Worm (Caenorhabditis elegans) whole organism, early embryonic: ENCODE results near the gene W04H10.2.
A peak's percentile ranks its signal among the peaks of the same experiment; 100 is the strongest.

ENCODE experiments used
- B0310.2 ChIP-seq: sonication (generic microtip); optimal IDR thresholded peaks from 2 replicates; lab custom pipeline; 2016; ENCODE audit warnings: mild to moderate bottlenecking, missing genetic modification characterization, missing compliant biosample characterization
- F13C5.2 ChIP-seq: sonication (generic microtip); optimal IDR thresholded peaks from 2 replicates; lab custom pipeline; 2017; ENCODE audit warnings: mild to moderate bottlenecking, missing genetic modification characterization, inconsistent platforms, missing compliant biosample characterization
- aly-1 ChIP-seq: sonication (generic microtip); optimal IDR thresholded peaks from 2 replicates; lab custom pipeline; 2016; ENCODE audit warnings: missing genetic modification characterization, missing compliant biosample characterization
- ama-1 ChIP-seq: fragments of 150-350 bp; optimal IDR thresholded peaks from 2 replicates; lab custom pipeline; 2014
- ceh-13 ChIP-seq: fragments of 200-800 bp; sonication (Bioruptor generic); optimal IDR thresholded peaks from 2 replicates; lab custom pipeline; 2018; ENCODE audit warnings: mild to moderate bottlenecking, missing genetic modification characterization, missing compliant biosample characterization
- ceh-36 ChIP-seq: sonication (generic microtip); optimal IDR thresholded peaks from 2 replicates; lab custom pipeline; 2016; ENCODE audit warnings: missing genetic modification characterization, inconsistent platforms, missing compliant biosample characterization
- ets-7 ChIP-seq: sonication (generic microtip); optimal IDR thresholded peaks from 2 replicates; lab custom pipeline; 2016; ENCODE audit warnings: missing genotype, missing genetic modification characterization, missing compliant biosample characterization
- flt-1 ChIP-seq: fragments of 200-800 bp; sonication (Bioruptor generic); IDR thresholded peaks from 2 replicates; pipeline ENCODE4 v1.3.6; 2022; ENCODE audit warnings: missing genetic modification characterization, missing compliant biosample characterization
- hmbx-1 ChIP-seq: sonication (generic microtip); optimal IDR thresholded peaks from 2 replicates; lab custom pipeline; 2016; ENCODE audit warnings: mild to moderate bottlenecking, missing genetic modification characterization, missing compliant biosample characterization
- hmg-4 ChIP-seq: fragments of 200-800 bp; sonication (Bioruptor generic); optimal IDR thresholded peaks from 2 replicates; lab custom pipeline; 2018; ENCODE audit warnings: mild to moderate bottlenecking, missing genetic modification characterization, missing compliant biosample characterization
- hnd-1 ChIP-seq: sonication (generic microtip); optimal IDR thresholded peaks from 2 replicates; lab custom pipeline; 2016; ENCODE audit warnings: missing genetic modification characterization, missing compliant biosample characterization
- pes-1 ChIP-seq: fragments of 200-800 bp; sonication (Bioruptor generic); IDR thresholded peaks from 2 replicates; pipeline ENCODE4 v1.3.6; 2022; ENCODE audit warnings: missing genetic modification reagents, missing genetic modification characterization, missing compliant biosample characterization
- scrt-1 ChIP-seq: fragments of 200-800 bp; sonication (Bioruptor generic); IDR thresholded peaks from 2 replicates; pipeline ENCODE4 v1.3.6; 2022; ENCODE audit warnings: missing genetic modification characterization, missing compliant biosample characterization
- sea-1 ChIP-seq: fragments of 200-800 bp; sonication (Bioruptor generic); conservative IDR thresholded peaks from 2 replicates; pipeline ENCODE4 v1.3.6; 2022; ENCODE audit warnings: missing genetic modification characterization, missing compliant biosample characterization
- tbx-11 ChIP-seq: fragments of 200-800 bp; sonication (Bioruptor generic); IDR thresholded peaks from 2 replicates; pipeline ENCODE4 v1.3.6; 2022; ENCODE audit warnings: missing genetic modification characterization, missing compliant biosample characterization
- tbx-37 ChIP-seq: fragments of 200-800 bp; sonication (Bioruptor generic); conservative IDR thresholded peaks from 2 replicates; pipeline ENCODE4 v1.3.6; 2022; ENCODE audit warnings: missing genetic modification reagents, missing genetic modification characterization, missing compliant biosample characterization
- tra-4 ChIP-seq: sonication (generic microtip); optimal IDR thresholded peaks from 2 replicates; lab custom pipeline; 2017; ENCODE audit warnings: missing genetic modification characterization, missing compliant biosample characterization

W04H10.2 gene

DNA sequence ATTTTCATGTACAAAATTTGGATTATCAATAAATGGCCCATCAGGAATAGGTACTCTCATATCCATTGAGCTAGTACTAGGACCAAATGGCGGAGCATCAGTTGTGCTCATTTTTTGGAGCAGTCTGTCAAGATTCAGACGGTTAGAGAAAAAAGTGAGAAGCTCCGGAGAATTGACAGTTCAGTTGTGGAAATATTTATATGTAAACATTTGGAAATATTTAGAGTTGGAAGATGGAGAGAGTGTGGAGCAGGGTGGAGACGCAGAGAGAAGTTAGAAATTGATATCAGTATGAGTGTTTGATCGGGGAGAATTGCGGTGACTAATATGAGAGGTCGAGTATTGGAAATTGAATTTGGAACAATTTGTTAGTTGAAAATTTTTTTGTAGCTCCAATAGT lies 15.8 kb downstream of the W04H10.2 start:
- TF ChIP-seq tbx-11 (no peak), hnd-1 (tag; lab: Kevin White, UChicago) (no peak), ceh-13 (GFP tag; lab: Kevin White, UChicago) (no peak), F13C5.2 (tag; lab: Kevin White, UChicago) (no peak), ama-1 (lab: Kevin White, UChicago) (no peak), hmg-4 (GFP tag; lab: Kevin White, UChicago) (no peak), tra-4 (no peak), hmbx-1 (tag; lab: Kevin White, UChicago) (no peak), pes-1 (no peak), ets-7 (tag; lab: Kevin White, UChicago) (no peak), scrt-1 (no peak), sea-1 (no peak), ceh-36 (tag; lab: Kevin White, UChicago) (no peak), tbx-37 (GFP tag; lab: Robert Waterston, UW) (no peak), B0310.2 (tag; lab: Kevin White, UChicago) (no peak), flt-1 (no peak), aly-1 (tag; lab: Kevin White, UChicago) (no peak)

DNA sequence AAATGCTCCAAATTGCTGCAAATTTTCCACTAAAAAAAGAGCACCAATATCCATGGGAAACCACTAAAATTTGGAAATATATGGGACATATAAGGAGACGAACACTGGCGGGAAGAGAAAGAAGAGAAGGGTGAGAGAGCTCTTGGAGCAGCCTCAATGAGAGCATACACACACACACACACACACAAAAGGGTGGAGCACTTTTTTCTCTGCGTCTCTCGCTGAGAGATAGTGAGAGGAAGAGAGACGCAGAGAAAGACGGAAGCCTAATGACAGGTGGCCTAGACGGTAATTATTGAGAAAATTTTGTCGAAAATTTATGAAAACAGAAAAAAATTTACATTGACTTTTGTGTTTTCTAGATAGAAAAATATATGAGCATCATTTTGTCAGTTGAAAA lies 17.1 kb downstream of the W04H10.2 start:
- no peak for TF ChIP-seq ceh-36 (tag; lab: Kevin White, UChicago)
- no peak for TF ChIP-seq aly-1 (tag; lab: Kevin White, UChicago)
- TF ChIP-seq tbx-11 = no peak
- TF ChIP-seq scrt-1 = no peak
- no peak for TF ChIP-seq tbx-37 (GFP tag; lab: Robert Waterston, UW)
- no peak for TF ChIP-seq ama-1 (lab: Kevin White, UChicago)
- no peak for TF ChIP-seq F13C5.2 (tag; lab: Kevin White, UChicago)
- TF ChIP-seq B0310.2 (tag; lab: Kevin White, UChicago) = no peak
- no peak for TF ChIP-seq flt-1
- TF ChIP-seq tra-4 = no peak
- TF ChIP-seq sea-1 = no peak
- no peak for TF ChIP-seq hnd-1 (tag; lab: Kevin White, UChicago)

DNA sequence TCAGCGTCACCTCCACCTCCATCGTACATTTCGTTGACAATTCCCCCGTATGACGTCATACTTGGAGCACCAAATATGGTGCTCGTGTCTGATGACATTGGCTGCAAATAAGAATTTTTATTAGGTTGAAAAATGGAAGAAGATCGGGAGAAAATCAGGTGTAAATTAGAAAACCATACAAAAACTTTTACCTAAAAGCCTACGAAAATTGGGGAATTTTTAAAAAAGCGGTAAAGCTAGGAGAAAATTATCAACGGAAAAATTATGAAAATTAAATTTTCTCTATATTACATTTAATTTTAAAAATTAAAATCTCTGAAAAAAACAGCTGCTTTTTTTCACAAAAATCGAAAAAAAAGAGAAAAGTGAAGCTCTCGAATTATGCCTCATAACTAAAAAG lies 19.1 kb downstream of the W04H10.2 start, which contains the start of gene T04B8.5:
T04B8.5 (minus strand) TSS at position 101 of the 400 bp plus-strand sequence.
- TF ChIP-seq ama-1 (lab: Kevin White, UChicago) (no peak), aly-1 (tag; lab: Kevin White, UChicago) (no peak), tra-4 (no peak), tbx-37 (GFP tag; lab: Robert Waterston, UW) (no peak), ceh-36 (tag; lab: Kevin White, UChicago) (no peak), B0310.2 (tag; lab: Kevin White, UChicago) (no peak), hmg-4 (GFP tag; lab: Kevin White, UChicago) (no peak), ceh-13 (GFP tag; lab: Kevin White, UChicago) (no peak)

DNA sequence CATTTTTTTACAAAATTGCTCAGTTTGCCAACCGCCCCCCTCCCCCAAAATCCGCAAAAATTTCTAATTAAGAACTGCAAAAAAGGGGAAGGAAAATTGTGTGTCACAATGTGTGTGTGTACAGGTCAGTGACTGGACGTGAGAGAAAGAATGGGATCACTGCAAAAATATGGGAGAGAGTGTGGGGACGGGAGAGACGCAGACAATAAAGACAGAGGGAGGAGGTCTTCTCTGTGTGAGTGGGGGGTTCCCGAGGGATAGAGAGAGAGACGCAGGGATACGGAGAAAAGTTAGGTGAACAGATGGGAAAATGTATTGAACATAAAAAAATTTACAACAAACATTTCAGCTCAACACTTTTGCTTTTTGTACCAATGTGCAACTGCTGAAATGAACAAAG lies 20.6 kb downstream of the W04H10.2 start:
- TF ChIP-seq B0310.2 (tag; lab: Kevin White, UChicago) (no peak), pes-1 (no peak), ceh-36 (tag; lab: Kevin White, UChicago) (no peak), tbx-37 (GFP tag; lab: Robert Waterston, UW) (no peak), flt-1 (no peak), hmbx-1 (tag; lab: Kevin White, UChicago) (no peak), tbx-11 (no peak), scrt-1 (no peak), ama-1 (lab: Kevin White, UChicago) (no peak), tra-4 (no peak), sea-1 (no peak), hmg-4 (GFP tag; lab: Kevin White, UChicago) (no peak), hnd-1 (tag; lab: Kevin White, UChicago) (no peak), F13C5.2 (tag; lab: Kevin White, UChicago) (no peak), ets-7 (tag; lab: Kevin White, UChicago) (no peak), aly-1 (tag; lab: Kevin White, UChicago) (no peak), ceh-13 (GFP tag; lab: Kevin White, UChicago) (no peak)

DNA sequence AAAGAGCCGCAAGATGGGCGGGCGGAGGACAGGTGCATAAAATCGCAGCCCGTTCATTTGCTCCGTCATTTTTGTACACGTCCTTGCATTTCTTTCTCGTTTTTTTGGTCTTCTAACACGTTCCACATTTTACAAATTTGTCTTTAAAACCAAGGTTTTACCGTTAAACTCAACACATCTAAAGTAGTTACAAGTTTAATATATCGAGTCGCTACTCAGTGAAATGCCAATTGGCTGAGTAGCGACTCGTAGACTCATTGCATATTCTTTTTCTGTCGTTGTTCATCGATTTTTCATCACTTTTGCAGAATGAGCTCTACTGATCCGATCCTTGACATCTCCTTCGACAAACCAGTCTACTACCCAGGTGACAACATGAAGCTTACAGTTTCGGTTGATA lies 21.8 kb downstream of the W04H10.2 start, which contains the start of gene arrd-1:
arrd-1 (plus strand) TSS at position 301 of the 400 bp plus-strand sequence.
- TF ChIP-seq hmbx-1 (tag; lab: Kevin White, UChicago) = no peak
- no peak for TF ChIP-seq scrt-1
- TF ChIP-seq tra-4 = no peak
- TF ChIP-seq tbx-37 (GFP tag; lab: Robert Waterston, UW) = no peak
- no peak for TF ChIP-seq F13C5.2 (tag; lab: Kevin White, UChicago)
- no peak for TF ChIP-seq hmg-4 (GFP tag; lab: Kevin White, UChicago)
- no peak for TF ChIP-seq ets-7 (tag; lab: Kevin White, UChicago)
- TF ChIP-seq ceh-36 (tag; lab: Kevin White, UChicago) = no peak
- no peak for TF ChIP-seq hnd-1 (tag; lab: Kevin White, UChicago)
- no peak for TF ChIP-seq B0310.2 (tag; lab: Kevin White, UChicago)
- no peak for TF ChIP-seq sea-1
- TF ChIP-seq ama-1 (lab: Kevin White, UChicago) = no peak
- TF ChIP-seq pes-1 = no peak
- TF ChIP-seq tbx-11 = no peak

DNA sequence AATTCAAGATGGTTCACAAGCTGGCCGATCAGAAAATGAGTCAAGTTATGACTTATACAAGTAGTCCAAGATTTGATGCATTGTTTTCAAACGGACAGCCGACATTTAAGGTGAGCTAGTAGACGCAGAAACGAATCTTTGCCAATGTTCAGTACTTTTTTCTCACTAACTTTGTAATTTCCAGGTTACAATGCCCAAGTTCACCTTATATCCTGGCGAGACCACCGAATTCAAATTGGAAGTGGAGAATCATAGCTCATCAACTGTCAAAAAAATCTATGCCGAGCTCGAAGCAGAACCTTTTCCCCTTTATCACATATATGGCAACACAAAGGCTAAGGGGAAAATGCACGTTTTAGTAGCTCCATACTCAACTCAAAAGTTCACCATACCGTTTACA lies 22.5 kb downstream of the W04H10.2 start:
- TF ChIP-seq hnd-1 (tag; lab: Kevin White, UChicago) = no peak
- TF ChIP-seq ama-1 (lab: Kevin White, UChicago) = no peak
- TF ChIP-seq hmg-4 (GFP tag; lab: Kevin White, UChicago) = no peak
- TF ChIP-seq sea-1 = no peak
- TF ChIP-seq aly-1 (tag; lab: Kevin White, UChicago) = no peak
- no peak for TF ChIP-seq hmbx-1 (tag; lab: Kevin White, UChicago)
- TF ChIP-seq F13C5.2 (tag; lab: Kevin White, UChicago) = no peak
- TF ChIP-seq B0310.2 (tag; lab: Kevin White, UChicago) = no peak
- TF ChIP-seq scrt-1 = no peak

DNA sequence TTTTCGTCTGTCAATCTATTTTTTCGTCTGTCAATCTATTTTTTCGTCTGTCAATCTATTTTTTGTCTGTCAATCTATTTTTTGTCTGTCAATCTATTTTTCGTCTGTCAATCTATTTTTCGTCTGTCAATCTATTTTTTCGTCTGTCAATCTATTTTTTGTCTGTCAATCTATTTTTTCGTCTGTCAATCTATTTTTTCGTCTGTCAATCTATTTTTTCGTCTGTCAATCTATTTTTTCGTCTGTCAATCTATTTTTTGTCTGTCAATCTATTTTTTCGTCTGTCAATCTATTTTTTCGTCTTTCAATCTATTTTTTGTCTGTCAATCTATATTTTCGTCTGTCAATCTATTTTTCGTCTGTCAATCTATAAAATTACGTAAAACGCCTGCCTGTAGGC lies 24.1 kb downstream of the W04H10.2 start:
- 0 out of 2 replicates have a peak, but pooled peaks have one; percentile 46 for TF ChIP-seq tbx-11

DNA sequence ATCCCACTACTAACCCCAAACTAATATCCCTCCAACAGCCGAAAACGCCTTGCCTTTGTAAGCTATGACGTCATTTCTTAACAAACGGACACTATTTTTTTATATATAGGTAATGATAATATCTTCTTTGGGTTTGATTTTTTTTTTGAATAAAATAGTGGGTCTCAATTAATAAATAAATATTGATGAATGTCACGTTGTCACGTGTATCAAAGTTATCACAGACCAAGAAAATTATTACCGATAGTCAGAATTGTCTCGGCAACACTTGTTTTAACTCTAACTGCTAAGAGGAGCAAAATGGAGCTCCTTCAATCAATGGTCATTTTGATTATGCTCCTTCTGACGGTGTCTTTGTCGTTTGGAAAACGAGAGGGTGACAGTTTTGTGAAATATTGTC lies 28.6 kb downstream of the W04H10.2 start, which contains the start of gene T04B8.1:
T04B8.1 (plus strand) TSS at position 301 of the 400 bp plus-strand sequence.
- TF ChIP-seq hmg-4 (GFP tag; lab: Kevin White, UChicago) = no peak
- TF ChIP-seq tra-4 = no peak
- no peak for TF ChIP-seq sea-1
- TF ChIP-seq hmbx-1 (tag; lab: Kevin White, UChicago) = no peak
